Worm (Caenorhabditis elegans) whole organism, L3 larva: ENCODE data around the gene srlf-21.
"Not testable (repeated sequence)": the region's sequence is repeated elsewhere in the genome, so short reads cannot be mapped to it uniquely, and the experiment has no call there.

ENCODE experiments used
- R02D3.7 ChIP-seq: fragments of 150-350 bp; optimal IDR thresholded peaks from 2 replicates; lab custom pipeline; 2014; ENCODE audit warnings: missing biosample characterization, missing genetic modification characterization
- ZK546.5 ChIP-seq: sonication (generic microtip); optimal IDR thresholded peaks from 2 replicates; lab custom pipeline; 2017; ENCODE audit warnings: missing biosample characterization, missing genetic modification characterization
- aly-2 ChIP-seq: fragments of 150-350 bp; optimal IDR thresholded peaks from 2 replicates; lab custom pipeline; 2014; ENCODE audit warnings: missing biosample characterization, missing genetic modification characterization
- ama-1 ChIP-seq: fragments of 150-350 bp; optimal IDR thresholded peaks from 2 replicates; lab custom pipeline; 2018
- ceh-16 ChIP-seq: sonication (generic microtip); optimal IDR thresholded peaks from 2 replicates; lab custom pipeline; 2017; ENCODE audit warnings: missing biosample characterization, missing genetic modification characterization
- ceh-28 ChIP-seq: fragments of 150-350 bp; optimal IDR thresholded peaks from 2 replicates; lab custom pipeline; 2014; ENCODE audit warnings: missing biosample characterization, missing genetic modification reagents, missing genetic modification characterization
- ceh-9 ChIP-seq: sonication (generic microtip); optimal IDR thresholded peaks from 2 replicates; lab custom pipeline; 2018; ENCODE audit warnings: missing biosample characterization, missing genetic modification characterization
- egl-5 ChIP-seq: fragments of 150-350 bp; optimal IDR thresholded peaks from 2 replicates; lab custom pipeline; 2017; ENCODE audit warnings: missing biosample characterization, missing genetic modification reagents, missing genetic modification characterization, inconsistent platforms
- elt-1 ChIP-seq: fragments of 150-350 bp; optimal IDR thresholded peaks from 2 replicates; lab custom pipeline; 2014; ENCODE audit warnings: missing biosample characterization, missing genetic modification characterization
- elt-2 ChIP-seq: sonication (generic microtip); optimal IDR thresholded peaks from 2 replicates; lab custom pipeline; 2016; ENCODE audit warnings: missing genetic modification reagents, mild to moderate bottlenecking, missing genetic modification characterization, missing compliant biosample characterization
- elt-3 ChIP-seq, 3 experiments: fragments of 150-350 bp in 1 of 3; sonication (generic microtip) in 2 of 3; optimal IDR thresholded peaks; 2 replicates in 2 of 3; 4 replicates in 1 of 3; lab custom pipeline; 2014 to 2017; ENCODE audit warnings: missing biosample characterization in 3 of 3, missing genetic modification characterization in 3 of 3
- eor-1 ChIP-seq, 2 experiments: fragments of 150-350 bp; optimal IDR thresholded peaks; 2 replicates each; lab custom pipeline; 2014 to 2018; ENCODE audit warnings: missing biosample characterization in 2 of 2, missing genetic modification characterization in 2 of 2
- fos-1 ChIP-seq: fragments of 150-350 bp; optimal IDR thresholded peaks from 2 replicates; lab custom pipeline; 2014; ENCODE audit warnings: missing biosample characterization, missing genetic modification characterization
- hmg-11 ChIP-seq: sonication (generic microtip); optimal IDR thresholded peaks from 2 replicates; lab custom pipeline; 2016; ENCODE audit warnings: missing genetic modification characterization, missing compliant biosample characterization
- jun-1 ChIP-seq: fragments of 150-350 bp; optimal IDR thresholded peaks from 2 replicates; lab custom pipeline; 2014; ENCODE audit warnings: missing biosample characterization, missing genetic modification reagents, missing genetic modification characterization
- lin-39 ChIP-seq: fragments of 150-350 bp; optimal IDR thresholded peaks from 2 replicates; lab custom pipeline; 2018; ENCODE audit warnings: missing biosample characterization, missing genetic modification reagents, missing genetic modification characterization
- lsy-12 ChIP-seq: sonication (generic microtip); optimal IDR thresholded peaks from 2 replicates; lab custom pipeline; 2016; ENCODE audit warnings: mild to moderate bottlenecking, missing genetic modification characterization, missing compliant biosample characterization
- mdl-1 ChIP-seq: fragments of 150-350 bp; optimal IDR thresholded peaks from 2 replicates; lab custom pipeline; 2014; ENCODE audit warnings: missing biosample characterization, missing genetic modification characterization
- mml-1 ChIP-seq: fragments of 150-350 bp; sonication (generic microtip); optimal IDR thresholded peaks from 3 replicates; lab custom pipeline; 2014; ENCODE audit warnings: missing biosample characterization, missing genetic modification characterization
- nhr-11 ChIP-seq: fragments of 150-350 bp; optimal IDR thresholded peaks from 2 replicates; lab custom pipeline; 2014; ENCODE audit warnings: missing biosample characterization, missing genetic modification characterization
- nhr-237 ChIP-seq: fragments of 150-350 bp; optimal IDR thresholded peaks from 2 replicates; lab custom pipeline; 2014; ENCODE audit warnings: missing biosample characterization, missing genetic modification characterization
- nhr-28 ChIP-seq: fragments of 150-350 bp; optimal IDR thresholded peaks from 2 replicates; lab custom pipeline; 2014; ENCODE audit warnings: missing biosample characterization, missing genetic modification characterization
- nhr-43 ChIP-seq: sonication (generic microtip); optimal IDR thresholded peaks from 2 replicates; lab custom pipeline; 2016; ENCODE audit warnings: mild to moderate bottlenecking, missing genetic modification characterization, missing compliant biosample characterization; ENCODE audit not compliant: poor library complexity, severe bottlenecking
- nhr-77 ChIP-seq: fragments of 150-350 bp; optimal IDR thresholded peaks from 2 replicates; lab custom pipeline; 2014; ENCODE audit warnings: missing biosample characterization, missing genetic modification characterization
- pha-4 ChIP-seq: fragments of 150-350 bp; optimal IDR thresholded peaks from 2 replicates; lab custom pipeline; 2014; ENCODE audit warnings: missing biosample characterization, missing genetic modification reagents, missing genetic modification characterization
- pqm-1 ChIP-seq: fragments of 150-350 bp; optimal IDR thresholded peaks from 2 replicates; lab custom pipeline; 2017; ENCODE audit warnings: missing biosample characterization, missing genetic modification characterization, inconsistent platforms
- unc-39 ChIP-seq: sonication (generic microtip); optimal IDR thresholded peaks from 4 replicates; lab custom pipeline; 2017; ENCODE audit warnings: missing biosample characterization, missing genetic modification characterization
- unc-62 ChIP-seq: fragments of 150-350 bp; sonication (generic microtip); optimal IDR thresholded peaks from 4 replicates; lab custom pipeline; 2014; ENCODE audit warnings: missing biosample characterization, missing genetic modification reagents, missing genetic modification characterization
- zag-1 ChIP-seq: fragments of 150-350 bp; optimal IDR thresholded peaks from 2 replicates; lab custom pipeline; 2014; ENCODE audit warnings: missing biosample characterization, missing genetic modification characterization
- ztf-11 ChIP-seq: fragments of 150-350 bp; optimal IDR thresholded peaks from 2 replicates; lab custom pipeline; 2014; ENCODE audit warnings: missing biosample characterization, missing genetic modification characterization
- ztf-4 ChIP-seq: fragments of 150-350 bp; optimal IDR thresholded peaks from 2 replicates; lab custom pipeline; 2014; ENCODE audit warnings: missing biosample characterization, missing genetic modification characterization

srlf-21 gene

ce11 chrV:899087-899486, 8.8 kb upstream of the srlf-21 start, which contains the start of gene nas-32:
Gene nas-32, minus strand, starts transcription at chrV:899187.
- no peak for TF ChIP-seq elt-3 (tag; optimal IDR thresholded peaks at IDR 0.05; lab: Kevin White, UChicago)
- no peak for TF ChIP-seq lsy-12 (tag; lab: Kevin White, UChicago)
- TF ChIP-seq unc-39 (tag; lab: Kevin White, UChicago): no peak
- no peak for TF ChIP-seq pha-4
- TF ChIP-seq nhr-11 (tag; lab: Kevin White, UChicago): no peak
- no peak for TF ChIP-seq eor-1 (tag; optimal IDR thresholded peaks at IDR 0.05; lab: Kevin White, UChicago)
- TF ChIP-seq ztf-4: no peak
- no peak for TF ChIP-seq R02D3.7 (tag; lab: Kevin White, UChicago)
- no peak for TF ChIP-seq hmg-11
- no peak for TF ChIP-seq mdl-1
- TF ChIP-seq ceh-28 (tag; lab: Kevin White, UChicago): no peak
- TF ChIP-seq nhr-28: no peak
- no peak for TF ChIP-seq unc-62
- TF ChIP-seq aly-2 (tag; lab: Kevin White, UChicago): no peak
- TF ChIP-seq ceh-16 (tag; lab: Kevin White, UChicago): no peak
- no peak for TF ChIP-seq elt-2 (tag; lab: Kevin White, UChicago)
- TF ChIP-seq nhr-237 (tag; lab: Kevin White, UChicago): no peak
- TF ChIP-seq elt-1 (tag; lab: Kevin White, UChicago): no peak
- TF ChIP-seq, all 47 proteins: peak for 0

- TF ChIP-seq ama-1 (no peak), pha-4 (no peak), jun-1 (tag; lab: Kevin White, UChicago) (no peak), ztf-11 (tag; lab: Kevin White, UChicago) (no peak), ztf-4 (no peak)
Observed at ce11 chrV:893437-894018, 3.2 kb upstream of the srlf-21 start, which contains the start of the genes srlf-23 and srlf-20. Gene srlf-23, minus strand, starts transcription at chrV:893537. Gene srlf-20, plus strand, starts transcription at chrV:893968.

- TF ChIP-seq ceh-9, aly-2, R02D3.7 (tag; lab: Kevin White, UChicago): not testable (repeated sequence)
- TF ChIP-seq, all 47 proteins: peak for 0; not testable (repeated sequence) for 47
Observed at ce11 chrV:890835-891234, 512 bp upstream of the srlf-21 start, which contains the start of gene srlf-22. Gene srlf-22, plus strand, starts transcription at chrV:891135.

ce11 chrV:889216-889615, 1.1 kb downstream of the srlf-21 start, which contains the start of gene T02B11.6:
Gene T02B11.6, minus strand, starts transcription at chrV:889316.
- TF ChIP-seq ztf-4: no peak
- TF ChIP-seq egl-5 (tag; lab: Kevin White, UChicago): no peak
- TF ChIP-seq pqm-1: no peak
- no peak for TF ChIP-seq nhr-28
- TF ChIP-seq zag-1 (tag; lab: Kevin White, UChicago): no peak
- TF ChIP-seq nhr-77: no peak
- TF ChIP-seq ztf-11 (tag; lab: Kevin White, UChicago): no peak
- TF ChIP-seq aly-2 (tag; lab: Kevin White, UChicago): no peak
- no peak for TF ChIP-seq nhr-237 (tag; lab: Kevin White, UChicago)
- no peak for TF ChIP-seq ZK546.5 (tag; lab: Kevin White, UChicago)
- TF ChIP-seq, all 47 proteins: peak for 0

ce11 chrV:884324-884723, 6.0 kb downstream of the srlf-21 start, which contains the start of gene srj-38:
Gene srj-38, minus strand, starts transcription at chrV:884424.
- TF ChIP-seq aly-2 (tag; lab: Kevin White, UChicago): no peak
- no peak for TF ChIP-seq fos-1 (tag; lab: Kevin White, UChicago)
- no peak for TF ChIP-seq egl-5 (tag; lab: Kevin White, UChicago)
- TF ChIP-seq nhr-43 (tag; lab: Kevin White, UChicago): no peak
- TF ChIP-seq lin-39 (tag; lab: Kevin White, UChicago): no peak
- TF ChIP-seq ceh-28 (tag; lab: Kevin White, UChicago): no peak
- no peak for TF ChIP-seq ztf-11 (tag; lab: Kevin White, UChicago)
- no peak for TF ChIP-seq ama-1
- TF ChIP-seq unc-39 (tag; lab: Kevin White, UChicago): no peak
- TF ChIP-seq nhr-11 (tag; lab: Kevin White, UChicago): no peak
- TF ChIP-seq mml-1 (tag; lab: Kevin White, UChicago): no peak
- TF ChIP-seq lsy-12 (tag; lab: Kevin White, UChicago): no peak
- TF ChIP-seq, all 47 proteins: peak for 0
